Worm (Caenorhabditis elegans) whole organism, midembryonic: ENCODE data around the gene F07F6.8.

Source experiments
- T22C8.4 ChIP-seq: fragments of 200-800 bp; sonication (Bioruptor generic); IDR thresholded peaks from 2 replicates; pipeline ENCODE4 v1.3.6; 2022; ENCODE audit warnings: missing genetic modification characterization, missing compliant biosample characterization
- cog-1 ChIP-seq: sonication (generic microtip); optimal IDR thresholded peaks from 2 replicates; lab custom pipeline; 2016; ENCODE audit warnings: missing genetic modification characterization, missing compliant biosample characterization
- flt-1 ChIP-seq: fragments of 200-800 bp; sonication (Bioruptor generic); IDR thresholded peaks from 2 replicates; pipeline ENCODE4 v1.3.6; 2022; ENCODE audit warnings: missing genetic modification characterization, missing compliant biosample characterization
- klf-2 ChIP-seq: fragments of 200-800 bp; sonication (Bioruptor generic); conservative IDR thresholded peaks from 2 replicates; pipeline ENCODE4 v1.3.6; 2022; ENCODE audit warnings: missing genetic modification reagents, missing genetic modification characterization, missing compliant biosample characterization
- med-1 ChIP-seq: sonication (generic microtip); optimal IDR thresholded peaks from 2 replicates; lab custom pipeline; 2017; ENCODE audit warnings: missing genetic modification characterization, mild to moderate bottlenecking, missing compliant biosample characterization, antibody characterized with exemption, missing genetic modification reagents; ENCODE audit not compliant: insufficient read depth
- ref-1 ChIP-seq: fragments of 200-800 bp; sonication (Bioruptor generic); conservative IDR thresholded peaks from 2 replicates; pipeline ENCODE4 v1.3.6; 2022; ENCODE audit warnings: missing genetic modification reagents, missing genetic modification characterization, missing compliant biosample characterization
- tab-1 ChIP-seq: fragments of 200-800 bp; sonication (Bioruptor generic); IDR thresholded peaks from 2 replicates; pipeline ENCODE4 v1.3.6; 2022; ENCODE audit warnings: missing genetic modification characterization, missing compliant biosample characterization
- ztf-23 ChIP-seq: fragments of 200-800 bp; sonication (Bioruptor generic); IDR thresholded peaks from 2 replicates; pipeline ENCODE4 v1.3.6; 2022; ENCODE audit warnings: missing genetic modification reagents, missing genetic modification characterization, missing compliant biosample characterization
- ztf-29 ChIP-seq: fragments of 200-800 bp; sonication (Bioruptor generic); IDR thresholded peaks from 2 replicates; pipeline ENCODE4 v1.3.6; 2022; ENCODE audit warnings: missing genetic modification reagents, missing genetic modification characterization, missing compliant biosample characterization

Gene F07F6.8

ce11 chrII:5391447-5391846 lies 34.1 kb downstream of the F07F6.8 start:
- TF ChIP-seq flt-1 (GFP tag; lab: Robert Waterston, UW) (no peak), ref-1 (no peak), klf-2 (GFP tag; lab: Robert Waterston, UW) (no peak), med-1 (GFP tag; lab: Kevin White, UChicago) (no peak), cog-1 (tag; lab: Kevin White, UChicago) (no peak), ztf-23 (no peak), ztf-29 (GFP tag; lab: Robert Waterston, UW) (no peak), T22C8.4 (GFP tag; lab: Robert Waterston, UW) (no peak), tab-1 (GFP tag; lab: Robert Waterston, UW) (no peak)

- TF ChIP-seq klf-2 (GFP tag; lab: Robert Waterston, UW) = no peak
- peak; percentile 73 for TF ChIP-seq ztf-23
- TF ChIP-seq flt-1 (GFP tag; lab: Robert Waterston, UW) = peak; percentile 83
- no peak for TF ChIP-seq med-1 (GFP tag; lab: Kevin White, UChicago)
- TF ChIP-seq ref-1 = no peak
- TF ChIP-seq ztf-29 (GFP tag; lab: Robert Waterston, UW) = no peak
- peak; percentile 46 for TF ChIP-seq cog-1 (tag; lab: Kevin White, UChicago)
- TF ChIP-seq T22C8.4 (GFP tag; lab: Robert Waterston, UW) = 0 out of 2 replicates have a peak, but pooled peaks have one; percentile 10
- 0 out of 2 replicates have a peak, but pooled peaks have one; percentile 39 for TF ChIP-seq tab-1 (GFP tag; lab: Robert Waterston, UW)
Measured at ce11 chrII:5389831-5390323, 35.7 kb downstream of the F07F6.8 start, which contains the start of gene ndx-6. Gene ndx-6, minus strand, starts transcription at chrII:5389881.

DNA sequence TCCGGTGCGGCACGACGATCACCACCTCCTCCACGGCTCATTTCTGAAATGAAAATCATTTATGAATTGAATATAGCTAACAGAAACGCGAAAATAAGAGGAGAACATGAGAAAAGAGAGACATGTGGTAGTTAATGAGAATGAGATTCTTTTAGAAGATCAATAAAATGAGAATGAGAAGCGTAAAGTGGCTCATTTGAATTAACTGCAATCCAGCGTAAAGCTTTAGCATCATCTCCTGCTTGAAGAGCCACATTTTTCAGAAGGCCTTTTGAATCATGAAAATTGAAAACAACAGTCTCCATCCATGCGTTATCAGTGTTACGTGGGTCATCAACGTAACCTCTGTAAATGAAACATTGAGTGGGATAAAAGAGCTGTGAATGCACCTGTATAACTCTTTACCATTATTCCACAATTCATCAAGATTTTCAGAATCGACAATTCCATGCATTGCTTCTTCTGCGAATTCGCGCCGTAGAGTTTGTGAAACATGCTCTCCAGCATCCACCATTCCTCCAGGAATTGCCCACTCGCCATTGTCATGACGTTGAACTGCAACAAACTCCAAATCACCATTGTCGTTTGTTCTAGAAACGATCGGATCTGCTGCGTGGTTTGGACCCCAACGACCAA lies 36.6 kb downstream of the F07F6.8 start, which contains the start of gene rsp-4:
Gene rsp-4, minus strand, starts transcription at position 51 of the 636 bp plus-strand sequence.
- TF ChIP-seq T22C8.4 (GFP tag; lab: Robert Waterston, UW) (no peak), klf-2 (GFP tag; lab: Robert Waterston, UW) (no peak), ref-1 (no peak), cog-1 (tag; lab: Kevin White, UChicago) (no peak), ztf-29 (GFP tag; lab: Robert Waterston, UW) (no peak), ztf-23 (no peak), flt-1 (GFP tag; lab: Robert Waterston, UW) (no peak), med-1 (GFP tag; lab: Kevin White, UChicago) (no peak), tab-1 (GFP tag; lab: Robert Waterston, UW) (no peak)

DNA sequence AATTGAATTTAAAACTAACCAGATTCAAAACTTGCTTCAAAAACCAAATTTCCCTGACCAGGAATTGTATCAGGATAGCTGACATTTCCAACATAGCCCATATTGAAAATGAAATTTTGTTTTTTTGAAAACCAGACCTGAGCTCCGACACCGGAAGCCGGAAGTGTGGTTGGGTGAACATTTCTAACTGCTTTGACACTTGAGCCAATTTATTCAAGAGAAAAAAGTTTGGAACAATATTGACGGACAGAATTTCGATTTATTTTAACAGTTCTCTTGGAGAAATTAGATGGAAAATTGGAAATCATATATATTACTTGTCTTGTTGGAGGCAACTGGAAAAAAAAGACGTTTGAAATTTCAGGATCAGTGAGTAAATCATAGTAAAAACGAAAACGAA lies 38.3 kb downstream of the F07F6.8 start, which contains the start of gene ccpp-6:
Gene ccpp-6, minus strand, starts transcription at position 101 of the 400 bp plus-strand sequence.
- TF ChIP-seq klf-2 (GFP tag; lab: Robert Waterston, UW) (no peak), ref-1 (no peak), T22C8.4 (GFP tag; lab: Robert Waterston, UW) (no peak), tab-1 (GFP tag; lab: Robert Waterston, UW) (no peak), ztf-29 (GFP tag; lab: Robert Waterston, UW) (no peak), flt-1 (GFP tag; lab: Robert Waterston, UW) (no peak), ztf-23 (no peak), cog-1 (tag; lab: Kevin White, UChicago) (no peak), med-1 (GFP tag; lab: Kevin White, UChicago) (no peak)

ce11 chrII:5384282-5384681 lies 41.3 kb downstream of the F07F6.8 start:
- no peak for TF ChIP-seq cog-1 (tag; lab: Kevin White, UChicago)
- TF ChIP-seq T22C8.4 (GFP tag; lab: Robert Waterston, UW) = no peak
- TF ChIP-seq tab-1 (GFP tag; lab: Robert Waterston, UW) = no peak
- TF ChIP-seq ztf-23 = no peak
- no peak for TF ChIP-seq ref-1
- no peak for TF ChIP-seq ztf-29 (GFP tag; lab: Robert Waterston, UW)
- TF ChIP-seq med-1 (GFP tag; lab: Kevin White, UChicago) = no peak
- no peak for TF ChIP-seq klf-2 (GFP tag; lab: Robert Waterston, UW)
- TF ChIP-seq flt-1 (GFP tag; lab: Robert Waterston, UW) = no peak

- no peak for TF ChIP-seq ref-1
- no peak for TF ChIP-seq tab-1 (GFP tag; lab: Robert Waterston, UW)
- peak; percentile 64; the same call in 1 of the 2 replicates for TF ChIP-seq flt-1 (GFP tag; lab: Robert Waterston, UW)
- no peak for TF ChIP-seq klf-2 (GFP tag; lab: Robert Waterston, UW)
- no peak for TF ChIP-seq med-1 (GFP tag; lab: Kevin White, UChicago)
- no peak for TF ChIP-seq cog-1 (tag; lab: Kevin White, UChicago)
- TF ChIP-seq T22C8.4 (GFP tag; lab: Robert Waterston, UW) = no peak
- TF ChIP-seq ztf-29 (GFP tag; lab: Robert Waterston, UW) = no peak
Measured at ce11 chrII:5379614-5380077, 45.9 kb downstream of the F07F6.8 start, which contains the start of gene pkc-3. Gene pkc-3, plus strand, starts transcription at chrII:5380027.

ce11 chrII:5378239-5378521 lies 47.4 kb downstream of the F07F6.8 start:
- TF ChIP-seq flt-1 (GFP tag; lab: Robert Waterston, UW) (no peak), tab-1 (GFP tag; lab: Robert Waterston, UW) (no peak), cog-1 (tag; lab: Kevin White, UChicago) (no peak), T22C8.4 (GFP tag; lab: Robert Waterston, UW) (no peak), ztf-23 (no peak), ztf-29 (GFP tag; lab: Robert Waterston, UW) (no peak), ref-1 (no peak), klf-2 (GFP tag; lab: Robert Waterston, UW) (no peak), med-1 (GFP tag; lab: Kevin White, UChicago) (no peak)

- no peak for TF ChIP-seq med-1 (GFP tag; lab: Kevin White, UChicago)
- no peak for TF ChIP-seq T22C8.4 (GFP tag; lab: Robert Waterston, UW)
- no peak for TF ChIP-seq ztf-23
- TF ChIP-seq klf-2 (GFP tag; lab: Robert Waterston, UW) = no peak
- TF ChIP-seq ref-1 = no peak
- no peak for TF ChIP-seq cog-1 (tag; lab: Kevin White, UChicago)
- TF ChIP-seq tab-1 (GFP tag; lab: Robert Waterston, UW) = no peak
- no peak for TF ChIP-seq flt-1 (GFP tag; lab: Robert Waterston, UW)
- TF ChIP-seq ztf-29 (GFP tag; lab: Robert Waterston, UW) = no peak
Measured at ce11 chrII:5377467-5378238, 47.9 kb downstream of the F07F6.8 start, which contains the start of gene prdx-2. Gene prdx-2, plus strand, starts transcription at chrII:5378195.
